Fruit fly (Drosophila melanogaster): Measurements from ENCODE around the gene CG9636.

- TF ChIP-seq ems (GFP tag; optimal IDR thresholded peaks at IDR 0.05) (no peak), Hr51 (GFP tag; optimal IDR thresholded peaks at IDR 0.05) (no peak), repo (GFP tag; optimal IDR thresholded peaks at IDR 0.05) (no peak), CG2199 (GFP tag; IDR thresholded peaks at IDR 0.05) (no peak), knrl (GFP tag; IDR thresholded peaks at IDR 0.05; ENCODE audit: partially characterized antibody) (no peak), Fer3 (tag; optimal IDR thresholded peaks at IDR 0.05) (no peak), tap (tag; optimal IDR thresholded peaks at IDR 0.05) (no peak), Dfd (GFP tag; optimal IDR thresholded peaks at IDR 0.05) (no peak), Taf1 (GFP tag; IDR thresholded peaks at IDR 0.05) (no peak), CG4820 (GFP tag; optimal IDR thresholded peaks at IDR 0.05) (no peak), Hr39 (optimal IDR thresholded peaks at IDR 0.05) (no peak), Dll (GFP tag; IDR thresholded peaks at IDR 0.05; ENCODE audit: partially characterized antibody) (0 out of 4 replicates have a peak, but pooled peaks have one; percentile 5), CG18619 (GFP tag; optimal IDR thresholded peaks at IDR 0.05) (no peak), Hr78 (GFP tag; optimal IDR thresholded peaks at IDR 0.05) (no peak)
Observed at dm6 chr3R:8233864-8234263, 9.7 kb downstream of the CG9636 start.

Data from whole organism, embryonic.